Worm (Caenorhabditis elegans) whole organism, L4 larva: Measurements from ENCODE around the gene K08D8.11.
A peak's percentile ranks its signal among the peaks of the same experiment; 100 is the strongest.

Experiments used
- F10B5.3 ChIP-seq: sonication (generic microtip); optimal IDR thresholded peaks from 2 replicates; lab custom pipeline; 2016; ENCODE audit warnings: mild to moderate bottlenecking, missing genetic modification characterization, missing compliant biosample characterization
- F44E2.7 ChIP-seq: fragments of 200-800 bp; sonication (Bioruptor generic); IDR thresholded peaks from 2 replicates; pipeline ENCODE4 v2.1.2; 2022; ENCODE audit warnings: missing genetic modification characterization, missing compliant biosample characterization
- F49E8.2 ChIP-seq: sonication (generic microtip); optimal IDR thresholded peaks from 2 replicates; lab custom pipeline; 2016; ENCODE audit warnings: missing compliant biosample characterization, mild to moderate bottlenecking, missing genetic modification characterization, borderline replicate concordance
- R02D3.7 ChIP-seq: fragments of 150-350 bp; sonication (generic microtip); optimal IDR thresholded peaks from 3 replicates; lab custom pipeline; 2014; ENCODE audit warnings: missing biosample characterization, missing genetic modification characterization
- T20F7.1 ChIP-seq: fragments of 200-800 bp; sonication (Bioruptor generic); optimal IDR thresholded peaks from 2 replicates; lab custom pipeline; 2018; ENCODE audit warnings: mild to moderate bottlenecking, missing genetic modification characterization, missing compliant biosample characterization
- Y105C5A.15 ChIP-seq: fragments of 200-800 bp; sonication (Bioruptor generic); IDR thresholded peaks from 2 replicates; pipeline ENCODE4 v1.3.6; 2022; ENCODE audit warnings: missing genetic modification characterization, missing compliant biosample characterization
- Y48G9A.11 ChIP-seq: fragments of 200-800 bp; sonication (Bioruptor generic); IDR thresholded peaks from 2 replicates; pipeline ENCODE4 v1.3.6; 2022; ENCODE audit warnings: missing genetic modification reagents, missing genetic modification characterization, missing compliant biosample characterization
- Y5F2A.4 ChIP-seq: fragments of 200-800 bp; sonication (Bioruptor generic); optimal IDR thresholded peaks from 2 replicates; lab custom pipeline; 2018; ENCODE audit warnings: mild to moderate bottlenecking, missing genetic modification characterization, missing compliant biosample characterization
- ZK337.2 ChIP-seq: fragments of 200-800 bp; sonication (Bioruptor generic); IDR thresholded peaks from 2 replicates; pipeline ENCODE4 v1.3.6; 2022; ENCODE audit warnings: missing genetic modification reagents, missing genetic modification characterization, missing compliant biosample characterization
- ZK546.5 ChIP-seq, 2 experiments: sonication (generic microtip); optimal IDR thresholded peaks; 2 replicates each; lab custom pipeline; 2017; ENCODE audit warnings: missing biosample characterization in 2 of 2, missing genetic modification characterization in 2 of 2
- aly-2 ChIP-seq: sonication (generic microtip); optimal IDR thresholded peaks from 2 replicates; lab custom pipeline; 2018; ENCODE audit warnings: missing biosample characterization, missing genetic modification characterization
- arid-1 ChIP-seq: fragments of 200-800 bp; sonication (Bioruptor generic); conservative IDR thresholded peaks from 2 replicates; pipeline ENCODE4 v1.3.6; 2022; ENCODE audit warnings: missing genetic modification reagents, missing genetic modification characterization, missing compliant biosample characterization
- ceh-20 ChIP-seq: fragments of 200-800 bp; sonication (Bioruptor generic); IDR thresholded peaks from 2 replicates; pipeline ENCODE4 v1.3.6; 2022; ENCODE audit warnings: missing genetic modification reagents, missing genetic modification characterization, missing compliant biosample characterization
- ceh-32 ChIP-seq: sonication (generic microtip); optimal IDR thresholded peaks from 2 replicates; lab custom pipeline; 2016; ENCODE audit warnings: mild to moderate bottlenecking, missing genetic modification characterization, missing compliant biosample characterization; ENCODE audit not compliant: poor library complexity
- ceh-44 ChIP-seq: fragments of 200-800 bp; sonication (Bioruptor generic); IDR thresholded peaks from 2 replicates; pipeline ENCODE4 v1.3.6; 2022; ENCODE audit warnings: missing genetic modification reagents, missing genetic modification characterization, missing compliant biosample characterization
- ceh-82 ChIP-seq: sonication (generic microtip); optimal IDR thresholded peaks from 2 replicates; lab custom pipeline; 2017; ENCODE audit warnings: missing biosample characterization, missing genetic modification characterization
- ces-1 ChIP-seq: fragments of 150-350 bp; sonication (generic microtip); optimal IDR thresholded peaks from 4 replicates; lab custom pipeline; 2014; ENCODE audit warnings: missing biosample characterization, missing genetic modification reagents, missing genetic modification characterization
- daf-12 ChIP-seq: fragments of 150-350 bp; optimal IDR thresholded peaks from 2 replicates; lab custom pipeline; 2014; ENCODE audit warnings: missing biosample characterization, missing genetic modification reagents, missing genetic modification characterization
- daf-19 ChIP-seq: fragments of 200-800 bp; sonication (Bioruptor generic); conservative IDR thresholded peaks from 2 replicates; pipeline ENCODE4 v1.3.6; 2022; ENCODE audit warnings: missing genetic modification characterization, missing compliant biosample characterization
- dmd-6 ChIP-seq: fragments of 200-800 bp; sonication (Bioruptor generic); IDR thresholded peaks from 2 replicates; pipeline ENCODE4 v1.3.6; 2022; ENCODE audit warnings: missing genetic modification reagents, missing genetic modification characterization, missing compliant biosample characterization
- dve-1 ChIP-seq: sonication (generic microtip); optimal IDR thresholded peaks from 2 replicates; lab custom pipeline; 2017; ENCODE audit warnings: antibody characterized with exemption, mild to moderate bottlenecking, missing genetic modification characterization, missing compliant biosample characterization; ENCODE audit not compliant: insufficient read depth
- egl-27 ChIP-seq: sonication (generic microtip); optimal IDR thresholded peaks from 3 replicates; lab custom pipeline; 2017; ENCODE audit warnings: missing biosample characterization, missing genetic modification reagents, missing genetic modification characterization
- hif-1 ChIP-seq, 2 experiments: sonication (generic microtip); optimal IDR thresholded peaks; 2 replicates each; lab custom pipeline; 2016 to 2017; ENCODE audit warnings: missing compliant biosample characterization in 2 of 2, missing genetic modification characterization in 2 of 2, missing genetic modification reagents in 2 of 2, missing genotype in 2 of 2, mild to moderate bottlenecking in 1 of 2
- jun-1 ChIP-seq: fragments of 150-350 bp; optimal IDR thresholded peaks from 2 replicates; lab custom pipeline; 2014; ENCODE audit warnings: missing biosample characterization, missing genetic modification reagents, missing genetic modification characterization
- lim-7 ChIP-seq: fragments of 200-800 bp; sonication (Bioruptor generic); IDR thresholded peaks from 2 replicates; pipeline ENCODE4 v1.3.6; 2022; ENCODE audit warnings: missing genetic modification characterization, missing compliant biosample characterization
- lin-29 ChIP-seq: fragments of 200-800 bp; sonication (Bioruptor generic); IDR thresholded peaks from 2 replicates; pipeline ENCODE4 v1.3.6; 2022; ENCODE audit warnings: missing genetic modification reagents, missing genetic modification characterization, missing compliant biosample characterization
- mdt-29 ChIP-seq: fragments of 200-800 bp; sonication (Bioruptor generic); IDR thresholded peaks from 2 replicates; pipeline ENCODE4 v1.3.6; 2022; ENCODE audit warnings: missing genetic modification reagents, missing genetic modification characterization, missing compliant biosample characterization
- mes-2 ChIP-seq: sonication (generic microtip); optimal IDR thresholded peaks from 2 replicates; lab custom pipeline; 2016; ENCODE audit warnings: missing genotype, mild to moderate bottlenecking, missing genetic modification characterization, missing compliant biosample characterization; ENCODE audit not compliant: poor library complexity, severe bottlenecking
- mxl-2 ChIP-seq: fragments of 200-800 bp; sonication (Bioruptor generic); conservative IDR thresholded peaks from 2 replicates; pipeline ENCODE4 v1.3.6; 2022; ENCODE audit warnings: missing genetic modification reagents, missing genetic modification characterization, missing compliant biosample characterization
- mxl-3 ChIP-seq: fragments of 200-800 bp; sonication (Bioruptor generic); optimal IDR thresholded peaks from 2 replicates; lab custom pipeline; 2018; ENCODE audit warnings: mild to moderate bottlenecking, missing genetic modification characterization, missing compliant biosample characterization
- nhr-10 ChIP-seq: fragments of 150-350 bp; optimal IDR thresholded peaks from 2 replicates; lab custom pipeline; 2014; ENCODE audit warnings: missing biosample characterization, missing genetic modification characterization
- nhr-102 ChIP-seq: sonication (generic microtip); optimal IDR thresholded peaks from 2 replicates; lab custom pipeline; 2016; ENCODE audit warnings: mild to moderate bottlenecking, missing genetic modification characterization, moderate library complexity, missing compliant biosample characterization
- nhr-237 ChIP-seq: sonication (generic microtip); optimal IDR thresholded peaks from 2 replicates; lab custom pipeline; 2017; ENCODE audit warnings: missing biosample characterization, missing genetic modification characterization
- nhr-25 ChIP-seq: sonication (generic microtip); optimal IDR thresholded peaks from 2 replicates; lab custom pipeline; 2017; ENCODE audit warnings: missing genetic modification characterization, mild to moderate bottlenecking, missing compliant biosample characterization, antibody characterized with exemption, moderate library complexity, borderline replicate concordance; ENCODE audit not compliant: insufficient read depth
- nhr-42 ChIP-seq: fragments of 200-800 bp; sonication (Bioruptor generic); IDR thresholded peaks from 2 replicates; pipeline ENCODE4 v1.3.6; 2022; ENCODE audit warnings: missing genetic modification characterization, missing compliant biosample characterization
- nhr-48 ChIP-seq: sonication (generic microtip); optimal IDR thresholded peaks from 2 replicates; lab custom pipeline; 2016; ENCODE audit warnings: mild to moderate bottlenecking, missing genetic modification characterization, missing compliant biosample characterization
- nhr-6 ChIP-seq: fragments of 150-350 bp; optimal IDR thresholded peaks from 2 replicates; lab custom pipeline; 2014; ENCODE audit warnings: missing biosample characterization, missing genetic modification characterization
- nhr-76 ChIP-seq: fragments of 150-350 bp; optimal IDR thresholded peaks from 2 replicates; lab custom pipeline; 2014; ENCODE audit warnings: missing biosample characterization, missing genetic modification characterization
- pha-4 ChIP-seq, 2 experiments: fragments of 150-350 bp in 1 of 2; fragments of 200-800 bp in 1 of 2; sonication (Bioruptor generic) in 1 of 2; IDR thresholded peaks in 1 of 2; optimal IDR thresholded peaks in 1 of 2; 2 replicates each; pipeline versions ENCODE4 v1.3.6 to Lab custom; 2014 to 2022; ENCODE audit warnings: missing genetic modification characterization in 2 of 2, missing genetic modification reagents in 2 of 2, missing biosample characterization in 1 of 2, missing compliant biosample characterization in 1 of 2
- php-3 ChIP-seq: fragments of 200-800 bp; sonication (Bioruptor generic); IDR thresholded peaks from 2 replicates; pipeline ENCODE4 v1.3.6; 2022; ENCODE audit warnings: missing genetic modification reagents, missing genetic modification characterization, missing compliant biosample characterization
- pqm-1 ChIP-seq: sonication (generic microtip); optimal IDR thresholded peaks from 2 replicates; lab custom pipeline; 2017; ENCODE audit warnings: missing biosample characterization, missing genetic modification characterization
- sdz-12 ChIP-seq: fragments of 200-800 bp; sonication (Bioruptor generic); optimal IDR thresholded peaks from 2 replicates; lab custom pipeline; 2018; ENCODE audit warnings: mild to moderate bottlenecking, missing genetic modification characterization, missing compliant biosample characterization
- snpc-4 ChIP-seq: fragments of 150-350 bp; optimal IDR thresholded peaks from 2 replicates; lab custom pipeline; 2014; ENCODE audit warnings: missing biosample characterization, missing genetic modification characterization
- tag-97 ChIP-seq: fragments of 200-800 bp; sonication (Bioruptor generic); IDR thresholded peaks from 2 replicates; pipeline ENCODE4 v1.3.6; 2022; ENCODE audit warnings: missing genetic modification characterization, missing compliant biosample characterization
- unc-130 ChIP-seq: sonication (generic microtip); optimal IDR thresholded peaks from 2 replicates; lab custom pipeline; 2016; ENCODE audit warnings: missing genetic modification reagents, missing genetic modification characterization, missing compliant biosample characterization
- unc-39 ChIP-seq: sonication (generic microtip); optimal IDR thresholded peaks from 2 replicates; lab custom pipeline; 2017; ENCODE audit warnings: missing biosample characterization, missing genetic modification characterization
- vab-7 ChIP-seq: fragments of 200-800 bp; sonication (Bioruptor generic); IDR thresholded peaks from 2 replicates; pipeline ENCODE4 v1.3.6; 2022; ENCODE audit warnings: missing genetic modification reagents, missing genetic modification characterization, missing compliant biosample characterization
- zfp-3 ChIP-seq: fragments of 200-800 bp; sonication (Bioruptor generic); conservative IDR thresholded peaks from 2 replicates; pipeline ENCODE4 v1.3.6; 2022; ENCODE audit warnings: missing genetic modification reagents, missing genetic modification characterization, missing compliant biosample characterization
- zip-2 ChIP-seq: fragments of 150-350 bp; optimal IDR thresholded peaks from 2 replicates; lab custom pipeline; 2014; ENCODE audit warnings: missing biosample characterization, missing genetic modification characterization
- ztf-11 ChIP-seq: fragments of 150-350 bp; optimal IDR thresholded peaks from 2 replicates; lab custom pipeline; 2014; ENCODE audit warnings: missing biosample characterization, missing genetic modification characterization

Gene K08D8.11

DNA sequence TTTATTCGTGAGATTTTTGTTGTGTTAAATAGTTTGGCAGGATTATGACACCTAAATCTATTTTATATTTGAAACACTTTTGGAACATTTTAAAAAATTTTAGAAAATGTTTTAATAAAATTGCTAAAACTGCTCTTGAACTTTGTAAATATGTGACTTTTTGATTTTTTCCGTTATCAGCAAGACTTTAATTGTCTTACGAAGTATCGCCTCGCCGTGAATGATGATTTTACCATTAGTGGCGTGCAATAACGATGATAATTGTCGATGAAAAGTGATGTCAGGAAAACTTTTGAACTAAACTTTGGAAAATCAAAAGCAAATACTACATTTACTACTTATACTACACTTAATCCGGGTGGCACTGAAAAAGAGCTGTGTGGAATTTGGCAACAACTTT lies 25.5 kb downstream of the K08D8.11 start (continued):
- TF ChIP-seq daf-12 (no peak), nhr-10 (tag; lab: Kevin White, UChicago) (no peak), snpc-4 (tag; lab: Kevin White, UChicago) (no peak), ceh-82 (tag; lab: Kevin White, UChicago) (no peak), ceh-20 (no peak), T20F7.1 (GFP tag; lab: Kevin White, UChicago) (no peak), daf-19 (no peak), hif-1 (tag; optimal IDR thresholded peaks at IDR 0.05; lab: Kevin White, UChicago) (no peak)

DNA sequence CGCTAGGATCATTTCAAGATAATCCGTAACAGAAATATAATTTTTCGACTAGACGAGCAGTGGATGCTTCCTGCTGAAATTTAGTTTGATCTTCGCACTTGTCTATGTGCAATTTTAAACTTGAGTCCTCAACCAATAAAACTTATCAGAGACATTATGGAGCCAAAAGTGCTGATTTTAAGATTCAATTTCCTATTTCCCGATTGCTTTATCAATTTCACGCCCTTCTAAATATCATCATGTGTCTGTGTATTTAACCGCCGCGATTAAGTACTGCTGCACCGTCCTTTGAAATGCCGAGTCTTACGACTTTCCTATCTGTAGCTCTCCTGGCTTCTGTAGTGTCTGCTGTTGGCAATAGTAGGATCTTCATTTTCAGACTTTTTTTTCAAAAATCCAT lies 25.9 kb downstream of the K08D8.11 start, which contains the start of gene C32H11.4:
TSS of gene C32H11.4 (plus strand) at position 238 of the 400 bp plus-strand sequence.
- TF ChIP-seq nhr-6 (tag; lab: Kevin White, UChicago): no peak
- TF ChIP-seq jun-1 (tag; lab: Kevin White, UChicago): no peak
- no peak for TF ChIP-seq ZK337.2 (GFP tag; lab: Robert Waterston, UW)
- TF ChIP-seq mdt-29 (GFP tag; lab: Robert Waterston, UW): no peak
- no peak for TF ChIP-seq Y48G9A.11 (GFP tag; lab: Robert Waterston, UW)
- TF ChIP-seq pqm-1 (tag; lab: Kevin White, UChicago): peak; percentile 73
- TF ChIP-seq Y5F2A.4 (GFP tag; lab: Kevin White, UChicago): no peak
- no peak for TF ChIP-seq F49E8.2 (tag; lab: Kevin White, UChicago)
- TF ChIP-seq ces-1 (GFP tag; lab: Kevin White, UChicago): no peak
- TF ChIP-seq dve-1: no peak
- no peak for TF ChIP-seq ceh-44 (GFP tag; lab: Robert Waterston, UW)
- TF ChIP-seq nhr-76 (tag; lab: Kevin White, UChicago): no peak
- no peak for TF ChIP-seq lim-7 (GFP tag; lab: Robert Waterston, UW)
- no peak for TF ChIP-seq unc-130
- TF ChIP-seq zfp-3 (GFP tag; lab: Robert Waterston, UW): no peak
- no peak for TF ChIP-seq nhr-42 (GFP tag; lab: Robert Waterston, UW)
- TF ChIP-seq zip-2: no peak
- TF ChIP-seq dmd-6: peak; percentile 82
- TF ChIP-seq egl-27 (tag; lab: Kevin White, UChicago): no peak
- TF ChIP-seq php-3 (GFP tag; lab: Robert Waterston, UW): peak; percentile 69
- TF ChIP-seq mes-2 (tag; lab: Kevin White, UChicago): no peak
- TF ChIP-seq Y105C5A.15 (GFP tag; lab: Robert Waterston, UW): no peak
- no peak for TF ChIP-seq sdz-12 (GFP tag; lab: Kevin White, UChicago)
- TF ChIP-seq unc-39 (tag; lab: Kevin White, UChicago): no peak
- TF ChIP-seq ztf-11 (tag; lab: Kevin White, UChicago): no peak
- no peak for TF ChIP-seq aly-2 (tag; lab: Kevin White, UChicago)
- no peak for TF ChIP-seq pha-4 (GFP tag; IDR thresholded peaks at IDR 0.05; lab: Robert Waterston, UW)
- TF ChIP-seq pha-4 (tag; optimal IDR thresholded peaks at IDR 0.05; lab: Kevin White, UChicago): no peak
- TF ChIP-seq nhr-237: no peak
- TF ChIP-seq F44E2.7 (GFP tag; lab: Robert Waterston, UW): no peak
- no peak for TF ChIP-seq R02D3.7
- no peak for TF ChIP-seq mxl-2 (GFP tag; lab: Robert Waterston, UW)
- no peak for TF ChIP-seq mxl-3 (GFP tag; lab: Kevin White, UChicago)
- TF ChIP-seq nhr-102 (tag; lab: Kevin White, UChicago): no peak
- peak; percentile 67 for TF ChIP-seq nhr-48 (tag; lab: Kevin White, UChicago)
- TF ChIP-seq nhr-25 (tag; lab: Kevin White, UChicago): no peak
- TF ChIP-seq tag-97 (GFP tag; lab: Robert Waterston, UW): no peak
- no peak for TF ChIP-seq ceh-32 (tag; lab: Kevin White, UChicago)
- TF ChIP-seq arid-1 (GFP tag; lab: Robert Waterston, UW): no peak
- TF ChIP-seq vab-7: no peak
- TF ChIP-seq F10B5.3 (tag; lab: Kevin White, UChicago): no peak
- no peak for TF ChIP-seq ZK546.5 (tag; optimal IDR thresholded peaks at IDR 0.05; lab: Kevin White, UChicago)
- TF ChIP-seq lin-29 (GFP tag; lab: Robert Waterston, UW): no peak
